Worm (Caenorhabditis elegans): ENCODE measurements around the gene che-12.

Gene che-12

DNA sequence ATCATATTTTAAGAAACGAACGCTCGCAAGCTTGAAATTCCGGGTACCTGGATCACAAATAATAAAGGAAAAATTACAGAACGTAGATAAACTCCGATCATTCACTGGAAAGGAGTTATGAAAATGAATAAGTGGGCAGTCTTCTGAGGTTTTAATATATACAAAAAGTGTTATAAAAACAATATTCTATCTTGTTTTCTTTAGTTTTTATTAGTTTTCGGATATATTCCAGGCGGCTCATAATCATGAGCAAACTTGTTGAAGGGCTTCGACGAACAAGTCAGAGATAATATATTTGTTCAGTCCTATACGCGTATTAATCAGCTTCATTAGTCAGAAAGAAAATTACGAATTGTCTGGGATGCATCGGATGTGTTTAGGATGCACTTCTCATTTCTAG lies 6.8 kb upstream of the che-12 start, which contains the start of gene gcy-6:
Gene gcy-6, minus strand, starts transcription at position 101 of the 400 bp plus-strand sequence.
- TF ChIP-seq ama-1 (optimal IDR thresholded peaks at IDR 0.05), result no peak
- TF ChIP-seq ceh-36 (tag; optimal IDR thresholded peaks at IDR 0.05), result no peak
- TF ChIP-seq tbx-11 (GFP tag; IDR thresholded peaks at IDR 0.05), result no peak
- no peak for TF ChIP-seq hnd-1 (tag; optimal IDR thresholded peaks at IDR 0.05)
- TF ChIP-seq scrt-1 (GFP tag; IDR thresholded peaks at IDR 0.05), result no peak
- TF ChIP-seq pes-1 (GFP tag; IDR thresholded peaks at IDR 0.05), result no peak
- TF ChIP-seq ceh-13 (GFP tag; optimal IDR thresholded peaks at IDR 0.05), result no peak
- TF ChIP-seq F13C5.2 (tag; optimal IDR thresholded peaks at IDR 0.05), result no peak
- no peak for TF ChIP-seq tbx-37 (GFP tag; conservative IDR thresholded peaks at IDR 0.05)
- no peak for TF ChIP-seq hmbx-1 (tag; optimal IDR thresholded peaks at IDR 0.05)
- no peak for TF ChIP-seq sea-1 (GFP tag; conservative IDR thresholded peaks at IDR 0.05)
- no peak for TF ChIP-seq ets-7 (tag; optimal IDR thresholded peaks at IDR 0.05)
- no peak for TF ChIP-seq flt-1 (GFP tag; IDR thresholded peaks at IDR 0.05)
- TF ChIP-seq hmg-4 (GFP tag; optimal IDR thresholded peaks at IDR 0.05), result no peak
- TF ChIP-seq aly-1 (tag; optimal IDR thresholded peaks at IDR 0.05), result no peak
- TF ChIP-seq B0310.2 (tag; optimal IDR thresholded peaks at IDR 0.05), result no peak
- no peak for TF ChIP-seq tra-4 (tag; optimal IDR thresholded peaks at IDR 0.05)

DNA sequence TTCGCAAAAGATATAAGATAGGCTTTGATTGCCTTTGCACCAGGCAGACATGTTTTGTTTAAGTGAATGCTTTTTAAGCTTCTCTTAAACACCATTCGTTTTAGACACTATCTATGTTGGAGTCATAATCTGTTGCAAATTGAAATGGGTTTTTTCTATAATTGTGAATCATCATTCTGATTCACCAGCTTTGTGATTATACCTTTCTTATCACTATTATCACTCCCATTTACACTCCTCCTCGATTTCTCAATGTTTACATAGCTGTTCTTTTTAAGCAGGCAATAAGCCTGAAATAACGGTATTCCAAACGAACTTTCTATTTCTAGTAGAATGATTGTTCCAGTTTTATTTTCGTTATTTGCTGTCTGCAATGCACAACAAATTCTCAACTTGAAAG lies 10.1 kb downstream of the che-12 start, which contains the start of gene B0024.4:
Gene B0024.4, plus strand, starts transcription at position 301 of the 400 bp plus-strand sequence.
- TF ChIP-seq hnd-1 (tag; optimal IDR thresholded peaks at IDR 0.05) (no peak), scrt-1 (GFP tag; IDR thresholded peaks at IDR 0.05) (no peak), ets-7 (tag; optimal IDR thresholded peaks at IDR 0.05) (no peak), tbx-37 (GFP tag; conservative IDR thresholded peaks at IDR 0.05) (no peak), F13C5.2 (tag; optimal IDR thresholded peaks at IDR 0.05) (no peak), pes-1 (GFP tag; IDR thresholded peaks at IDR 0.05) (no peak), flt-1 (GFP tag; IDR thresholded peaks at IDR 0.05) (no peak), aly-1 (tag; optimal IDR thresholded peaks at IDR 0.05) (no peak), ceh-36 (tag; optimal IDR thresholded peaks at IDR 0.05) (no peak), hmbx-1 (tag; optimal IDR thresholded peaks at IDR 0.05) (no peak), B0310.2 (tag; optimal IDR thresholded peaks at IDR 0.05) (no peak), tra-4 (tag; optimal IDR thresholded peaks at IDR 0.05) (no peak), sea-1 (GFP tag; conservative IDR thresholded peaks at IDR 0.05) (no peak), ama-1 (optimal IDR thresholded peaks at IDR 0.05) (no peak), tbx-11 (GFP tag; IDR thresholded peaks at IDR 0.05) (no peak)

DNA sequence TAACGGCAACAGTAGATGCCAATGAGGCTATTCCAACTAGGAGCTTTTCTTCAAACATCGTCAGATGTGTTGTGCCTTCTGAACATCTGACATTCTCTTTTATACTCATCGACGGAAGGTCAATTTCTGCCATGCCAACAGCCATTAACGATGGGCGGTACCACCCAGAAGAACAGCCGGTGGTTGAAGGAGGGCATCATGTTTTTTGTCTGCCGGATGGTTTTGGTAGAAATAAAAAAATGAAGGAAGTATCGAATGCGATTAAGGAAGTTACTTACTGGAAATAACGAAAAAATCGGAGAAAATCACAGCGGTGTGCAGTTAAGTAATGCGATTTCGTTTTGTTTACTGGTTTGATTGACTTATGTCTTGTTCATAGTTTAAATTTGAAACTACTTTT lies 12.6 kb downstream of the che-12 start, which contains the start of gene col-150:
Gene col-150, minus strand, starts transcription at position 101 of the 400 bp plus-strand sequence.
- no peak for TF ChIP-seq ceh-13 (GFP tag; optimal IDR thresholded peaks at IDR 0.05)
- no peak for TF ChIP-seq hmbx-1 (tag; optimal IDR thresholded peaks at IDR 0.05)
- no peak for TF ChIP-seq sea-1 (GFP tag; conservative IDR thresholded peaks at IDR 0.05)
- TF ChIP-seq ceh-36 (tag; optimal IDR thresholded peaks at IDR 0.05), result no peak
- TF ChIP-seq tra-4 (tag; optimal IDR thresholded peaks at IDR 0.05), result no peak
- TF ChIP-seq F13C5.2 (tag; optimal IDR thresholded peaks at IDR 0.05), result no peak
- TF ChIP-seq tbx-37 (GFP tag; conservative IDR thresholded peaks at IDR 0.05), result no peak
- no peak for TF ChIP-seq B0310.2 (tag; optimal IDR thresholded peaks at IDR 0.05)
- no peak for TF ChIP-seq tbx-11 (GFP tag; IDR thresholded peaks at IDR 0.05)
- TF ChIP-seq hnd-1 (tag; optimal IDR thresholded peaks at IDR 0.05), result no peak
- no peak for TF ChIP-seq pes-1 (GFP tag; IDR thresholded peaks at IDR 0.05)
- no peak for TF ChIP-seq ama-1 (optimal IDR thresholded peaks at IDR 0.05)
- TF ChIP-seq hmg-4 (GFP tag; optimal IDR thresholded peaks at IDR 0.05), result no peak
- no peak for TF ChIP-seq flt-1 (GFP tag; IDR thresholded peaks at IDR 0.05)
- no peak for TF ChIP-seq scrt-1 (GFP tag; IDR thresholded peaks at IDR 0.05)
- TF ChIP-seq ets-7 (tag; optimal IDR thresholded peaks at IDR 0.05), result no peak
- no peak for TF ChIP-seq aly-1 (tag; optimal IDR thresholded peaks at IDR 0.05)

DNA sequence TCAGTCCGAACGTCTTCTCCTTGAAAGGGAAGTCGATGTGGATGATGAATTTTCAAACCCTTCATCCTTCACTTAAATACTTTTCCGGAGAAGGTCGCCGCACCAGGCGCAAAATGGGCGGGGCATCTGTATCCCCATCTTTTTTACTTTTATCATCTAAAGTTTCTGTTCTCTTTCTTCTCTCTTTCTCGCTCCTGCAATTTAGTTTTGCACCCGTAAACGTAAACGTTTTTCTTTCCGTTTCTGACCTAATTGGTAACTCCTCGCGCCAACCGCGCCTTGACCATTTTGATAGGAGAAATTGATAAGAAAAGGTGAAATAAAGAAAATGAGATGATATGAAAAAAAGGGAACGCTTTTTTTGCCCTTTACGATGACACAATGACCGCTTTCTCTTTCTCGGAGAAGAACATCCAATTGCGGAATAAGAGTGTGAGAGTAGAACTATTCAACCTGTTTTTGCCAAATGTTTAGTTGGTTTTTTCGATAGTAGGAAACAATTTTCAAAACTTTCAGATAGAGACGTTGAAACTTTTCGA lies 14.3 kb downstream of the che-12 start, which contains the start of gene col-149:
Gene col-149, minus strand, starts transcription at position 51 of the 539 bp plus-strand sequence.
- TF ChIP-seq hmg-4 (GFP tag; optimal IDR thresholded peaks at IDR 0.05) (no peak), scrt-1 (GFP tag; IDR thresholded peaks at IDR 0.05) (no peak), ceh-36 (tag; optimal IDR thresholded peaks at IDR 0.05) (no peak), F13C5.2 (tag; optimal IDR thresholded peaks at IDR 0.05) (no peak), hmbx-1 (tag; optimal IDR thresholded peaks at IDR 0.05) (no peak), aly-1 (tag; optimal IDR thresholded peaks at IDR 0.05) (no peak), pes-1 (GFP tag; IDR thresholded peaks at IDR 0.05) (no peak), sea-1 (GFP tag; conservative IDR thresholded peaks at IDR 0.05) (no peak), tbx-37 (GFP tag; conservative IDR thresholded peaks at IDR 0.05) (no peak)

DNA sequence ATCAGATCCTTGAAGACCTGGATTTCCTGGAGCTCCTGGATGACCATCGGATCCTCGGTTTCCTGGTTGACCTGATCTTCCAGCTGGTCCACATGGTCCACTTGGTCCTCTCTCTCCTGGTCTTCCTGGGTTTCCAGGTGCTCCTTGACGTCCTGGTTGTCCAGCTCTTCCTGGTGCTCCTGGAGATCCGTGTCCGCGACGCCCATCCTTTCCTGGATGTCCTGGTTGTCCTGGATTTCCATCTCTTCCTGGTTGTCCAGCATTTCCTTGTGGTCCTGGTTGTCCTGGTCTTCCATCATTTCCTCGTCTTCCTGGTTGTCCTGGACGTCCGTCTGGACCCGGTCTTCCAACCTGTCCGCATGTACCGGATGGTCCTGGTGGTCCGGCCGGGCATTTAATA lies 15.3 kb downstream of the che-12 start:
- no peak for TF ChIP-seq aly-1 (tag; optimal IDR thresholded peaks at IDR 0.05)
- TF ChIP-seq hmg-4 (GFP tag; optimal IDR thresholded peaks at IDR 0.05), result no peak
- TF ChIP-seq tbx-37 (GFP tag; conservative IDR thresholded peaks at IDR 0.05), result no peak
- no peak for TF ChIP-seq tra-4 (tag; optimal IDR thresholded peaks at IDR 0.05)
- no peak for TF ChIP-seq hnd-1 (tag; optimal IDR thresholded peaks at IDR 0.05)
- no peak for TF ChIP-seq scrt-1 (GFP tag; IDR thresholded peaks at IDR 0.05)
- no peak for TF ChIP-seq hmbx-1 (tag; optimal IDR thresholded peaks at IDR 0.05)
- TF ChIP-seq sea-1 (GFP tag; conservative IDR thresholded peaks at IDR 0.05), result no peak
- TF ChIP-seq B0310.2 (tag; optimal IDR thresholded peaks at IDR 0.05), result no peak
- TF ChIP-seq tbx-11 (GFP tag; IDR thresholded peaks at IDR 0.05), result no peak
- TF ChIP-seq F13C5.2 (tag; optimal IDR thresholded peaks at IDR 0.05), result no peak
- TF ChIP-seq flt-1 (GFP tag; IDR thresholded peaks at IDR 0.05), result no peak
- TF ChIP-seq pes-1 (GFP tag; IDR thresholded peaks at IDR 0.05), result no peak
- TF ChIP-seq ets-7 (tag; optimal IDR thresholded peaks at IDR 0.05), result no peak
- no peak for TF ChIP-seq ama-1 (optimal IDR thresholded peaks at IDR 0.05)
- TF ChIP-seq ceh-13 (GFP tag; optimal IDR thresholded peaks at IDR 0.05), result no peak
- no peak for TF ChIP-seq ceh-36 (tag; optimal IDR thresholded peaks at IDR 0.05)

DNA sequence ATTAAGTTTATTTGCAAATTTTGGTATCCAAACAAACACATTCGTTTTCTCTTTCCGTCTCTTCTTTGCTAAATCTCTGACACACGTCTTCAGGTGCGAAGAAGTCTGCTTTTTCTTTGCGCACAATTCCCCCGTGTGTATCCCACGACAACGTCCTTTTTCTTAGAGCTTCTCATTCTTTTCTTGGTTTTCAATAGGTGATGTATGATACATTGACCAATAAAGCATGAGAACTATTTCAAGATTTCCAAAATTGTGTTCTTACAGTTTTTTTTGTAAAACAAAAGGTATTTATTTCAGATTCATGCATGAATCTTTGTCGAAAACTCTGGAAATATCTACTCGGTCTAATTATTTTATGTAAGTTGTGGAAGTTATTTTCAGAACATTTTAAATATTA lies 17.4 kb downstream of the che-12 start, which contains the start of gene B0024.15:
Gene B0024.15, plus strand, starts transcription at position 301 of the 400 bp plus-strand sequence.
- TF ChIP-seq scrt-1 (GFP tag; IDR thresholded peaks at IDR 0.05) (no peak), sea-1 (GFP tag; conservative IDR thresholded peaks at IDR 0.05) (no peak), ceh-36 (tag; optimal IDR thresholded peaks at IDR 0.05) (no peak), tbx-11 (GFP tag; IDR thresholded peaks at IDR 0.05) (no peak), tbx-37 (GFP tag; conservative IDR thresholded peaks at IDR 0.05) (no peak), flt-1 (GFP tag; IDR thresholded peaks at IDR 0.05) (no peak), ceh-13 (GFP tag; optimal IDR thresholded peaks at IDR 0.05) (no peak), hmg-4 (GFP tag; optimal IDR thresholded peaks at IDR 0.05) (no peak), ets-7 (tag; optimal IDR thresholded peaks at IDR 0.05) (no peak), hnd-1 (tag; optimal IDR thresholded peaks at IDR 0.05) (no peak), hmbx-1 (tag; optimal IDR thresholded peaks at IDR 0.05) (no peak), tra-4 (tag; optimal IDR thresholded peaks at IDR 0.05) (no peak), aly-1 (tag; optimal IDR thresholded peaks at IDR 0.05) (no peak), pes-1 (GFP tag; IDR thresholded peaks at IDR 0.05) (no peak), B0310.2 (tag; optimal IDR thresholded peaks at IDR 0.05) (no peak), ama-1 (optimal IDR thresholded peaks at IDR 0.05) (no peak), F13C5.2 (tag; optimal IDR thresholded peaks at IDR 0.05) (no peak)

Data from whole organism, early embryonic.